Worm (Caenorhabditis elegans) whole organism, L2 larva: ENCODE results near the gene cutl-5.

Experiments used
- C34F6.9 ChIP-seq: fragments of 150-350 bp; optimal IDR thresholded peaks from 2 replicates; lab custom pipeline; 2014; ENCODE audit warnings: missing biosample characterization, missing genetic modification characterization
- alr-1 ChIP-seq: fragments of 150-350 bp; optimal IDR thresholded peaks from 2 replicates; lab custom pipeline; 2014; ENCODE audit warnings: missing biosample characterization, missing genetic modification characterization
- aly-2 ChIP-seq: fragments of 150-350 bp; optimal IDR thresholded peaks from 2 replicates; lab custom pipeline; 2014; ENCODE audit warnings: missing biosample characterization, missing genetic modification characterization
- blmp-1 ChIP-seq: sonication (generic microtip); optimal IDR thresholded peaks from 2 replicates; lab custom pipeline; 2017; ENCODE audit warnings: missing genetic modification characterization, mild to moderate bottlenecking, missing compliant biosample characterization, antibody characterized with exemption, moderate library complexity; ENCODE audit not compliant: insufficient read depth
- ceh-82 ChIP-seq: fragments of 150-350 bp; optimal IDR thresholded peaks from 2 replicates; lab custom pipeline; 2014; ENCODE audit warnings: missing biosample characterization, missing genetic modification characterization
- crh-2 ChIP-seq: sonication (generic microtip); optimal IDR thresholded peaks from 2 replicates; lab custom pipeline; 2017; ENCODE audit warnings: missing biosample characterization, missing genetic modification characterization
- dmd-4 ChIP-seq: sonication (generic microtip); optimal IDR thresholded peaks from 2 replicates; lab custom pipeline; 2017; ENCODE audit warnings: missing biosample characterization, missing genetic modification characterization
- egl-27 ChIP-seq: sonication (generic microtip); optimal IDR thresholded peaks from 3 replicates; lab custom pipeline; 2017; ENCODE audit warnings: missing biosample characterization, missing genetic modification reagents, missing genetic modification characterization
- elt-1 ChIP-seq: fragments of 150-350 bp; optimal IDR thresholded peaks from 2 replicates; lab custom pipeline; 2014; ENCODE audit warnings: missing biosample characterization, missing genetic modification characterization
- fos-1 ChIP-seq: fragments of 150-350 bp; optimal IDR thresholded peaks from 2 replicates; lab custom pipeline; 2014; ENCODE audit warnings: missing biosample characterization, missing genetic modification characterization
- gmeb-1 ChIP-seq: fragments of 150-350 bp; optimal IDR thresholded peaks from 2 replicates; lab custom pipeline; 2014; ENCODE audit warnings: missing biosample characterization, missing genetic modification characterization
- lin-13 ChIP-seq: fragments of 150-350 bp; optimal IDR thresholded peaks from 2 replicates; lab custom pipeline; 2014; ENCODE audit warnings: missing biosample characterization, missing genetic modification reagents, missing genetic modification characterization
- lsy-2 ChIP-seq, 2 experiments: fragments of 150-350 bp in 1 of 2; sonication (generic microtip) in 1 of 2; optimal IDR thresholded peaks; 2 replicates each; lab custom pipeline; 2014 to 2017; ENCODE audit warnings: missing biosample characterization in 2 of 2, missing genetic modification characterization in 2 of 2
- mab-5 ChIP-seq: fragments of 150-350 bp; optimal IDR thresholded peaks from 2 replicates; lab custom pipeline; 2014; ENCODE audit warnings: missing biosample characterization, missing genetic modification characterization
- mbf-1 ChIP-seq: sonication (generic microtip); optimal IDR thresholded peaks from 2 replicates; lab custom pipeline; 2017; ENCODE audit warnings: missing biosample characterization, missing genetic modification characterization
- nhr-10 ChIP-seq: sonication (generic microtip); optimal IDR thresholded peaks from 2 replicates; lab custom pipeline; 2017; ENCODE audit warnings: missing biosample characterization, missing genetic modification characterization
- nhr-12 ChIP-seq: fragments of 150-350 bp; optimal IDR thresholded peaks from 2 replicates; lab custom pipeline; 2014; ENCODE audit warnings: missing biosample characterization, missing genetic modification characterization
- nhr-129 ChIP-seq: fragments of 150-350 bp; optimal IDR thresholded peaks from 2 replicates; lab custom pipeline; 2014; ENCODE audit warnings: missing biosample characterization, missing genetic modification characterization
- nhr-21 ChIP-seq: fragments of 150-350 bp; optimal IDR thresholded peaks from 2 replicates; lab custom pipeline; 2014; ENCODE audit warnings: missing biosample characterization, missing genetic modification characterization
- nhr-237 ChIP-seq: fragments of 150-350 bp; optimal IDR thresholded peaks from 2 replicates; lab custom pipeline; 2014; ENCODE audit warnings: missing biosample characterization, missing genetic modification characterization
- nhr-25 ChIP-seq: fragments of 150-350 bp; sonication (generic microtip); optimal IDR thresholded peaks from 3 replicates; lab custom pipeline; 2014; ENCODE audit warnings: missing biosample characterization, missing genetic modification characterization
- nhr-6 ChIP-seq: fragments of 150-350 bp; optimal IDR thresholded peaks from 2 replicates; lab custom pipeline; 2014; ENCODE audit warnings: missing biosample characterization, missing genetic modification characterization
- nhr-77 ChIP-seq: fragments of 150-350 bp; optimal IDR thresholded peaks from 2 replicates; lab custom pipeline; 2014; ENCODE audit warnings: missing biosample characterization, missing genetic modification characterization
- peb-1 ChIP-seq: fragments of 150-350 bp; optimal IDR thresholded peaks from 2 replicates; lab custom pipeline; 2014; ENCODE audit warnings: missing biosample characterization, missing genetic modification characterization
- sem-4 ChIP-seq: fragments of 150-350 bp; optimal IDR thresholded peaks from 2 replicates; lab custom pipeline; 2014; ENCODE audit warnings: missing biosample characterization, missing genetic modification reagents, missing genetic modification characterization
- skn-1 ChIP-seq: sonication (generic microtip); optimal IDR thresholded peaks from 2 replicates; lab custom pipeline; 2017; ENCODE audit warnings: missing biosample characterization, missing genetic modification characterization
- sma-9 ChIP-seq, 2 experiments: fragments of 150-350 bp in 1 of 2; sonication (generic microtip) in 1 of 2; optimal IDR thresholded peaks; 2 replicates each; lab custom pipeline; 2014 to 2016; ENCODE audit warnings: missing genetic modification characterization in 2 of 2, mild to moderate bottlenecking in 1 of 2, missing biosample characterization in 1 of 2, missing compliant biosample characterization in 1 of 2, missing genetic modification reagents in 1 of 2, moderate library complexity in 1 of 2
- snpc-4 ChIP-seq: fragments of 150-350 bp; optimal IDR thresholded peaks from 2 replicates; lab custom pipeline; 2014; ENCODE audit warnings: missing biosample characterization, missing genetic modification characterization
- unc-39 ChIP-seq: fragments of 150-350 bp; optimal IDR thresholded peaks from 2 replicates; lab custom pipeline; 2014; ENCODE audit warnings: missing biosample characterization, missing genetic modification characterization
- unc-62 ChIP-seq: fragments of 150-350 bp; optimal IDR thresholded peaks from 2 replicates; lab custom pipeline; 2014; ENCODE audit warnings: missing biosample characterization, missing genetic modification reagents, missing genetic modification characterization
- zag-1 ChIP-seq: fragments of 150-350 bp; optimal IDR thresholded peaks from 2 replicates; lab custom pipeline; 2014; ENCODE audit warnings: missing biosample characterization, missing genetic modification characterization
- ztf-4 ChIP-seq: fragments of 150-350 bp; optimal IDR thresholded peaks from 2 replicates; lab custom pipeline; 2014; ENCODE audit warnings: missing biosample characterization, missing genetic modification characterization

cutl-5 gene

ce11 chrII:7147550-7147949 lies 31.8 kb upstream of the cutl-5 start (continued):
- TF ChIP-seq sem-4 (tag; lab: Kevin White, UChicago), result no peak

ce11 chrII:7146240-7146639 lies 30.5 kb upstream of the cutl-5 start:
- TF ChIP-seq nhr-21 (no peak), nhr-129 (tag; lab: Kevin White, UChicago) (no peak), ceh-82 (tag; lab: Kevin White, UChicago) (no peak), unc-62 (GFP tag; lab: Kevin White, UChicago) (no peak), lin-13 (no peak), zag-1 (tag; lab: Kevin White, UChicago) (no peak), snpc-4 (tag; lab: Kevin White, UChicago) (no peak), ztf-4 (tag; lab: Kevin White, UChicago) (no peak), peb-1 (tag; lab: Kevin White, UChicago) (no peak)

DNA sequence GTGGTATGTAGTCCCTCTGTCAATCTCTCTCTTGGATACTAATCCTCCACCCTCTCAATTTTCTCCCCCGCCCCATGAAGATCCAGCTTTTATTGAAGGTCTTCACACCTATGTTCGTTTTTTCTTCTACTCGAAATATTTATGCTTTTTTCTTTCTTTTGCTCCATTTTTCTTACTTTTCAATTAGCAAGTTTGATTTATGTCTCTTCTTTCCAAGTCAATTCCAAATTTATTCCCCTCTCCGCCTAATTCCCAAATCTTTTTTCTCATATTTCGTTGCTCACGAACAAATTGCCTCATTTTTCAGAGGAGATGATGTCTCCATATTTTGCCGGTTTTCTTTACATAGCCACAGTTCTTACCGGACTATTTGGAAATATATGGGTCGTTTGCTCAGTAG lies 28.6 kb upstream of the cutl-5 start, which contains the start of gene npr-31:
Gene npr-31, plus strand, starts transcription at position 301 of the 400 bp plus-strand sequence.
- no peak for TF ChIP-seq egl-27 (tag; lab: Kevin White, UChicago)
- no peak for TF ChIP-seq C34F6.9 (tag; lab: Kevin White, UChicago)
- no peak for TF ChIP-seq gmeb-1 (tag; lab: Kevin White, UChicago)
- TF ChIP-seq nhr-10 (tag; lab: Kevin White, UChicago), result no peak
- TF ChIP-seq nhr-25, result no peak
- no peak for TF ChIP-seq dmd-4
- TF ChIP-seq blmp-1 (tag; lab: Kevin White, UChicago), result no peak
- no peak for TF ChIP-seq nhr-21
- TF ChIP-seq peb-1 (tag; lab: Kevin White, UChicago), result no peak
- no peak for TF ChIP-seq mbf-1 (tag; lab: Kevin White, UChicago)
- no peak for TF ChIP-seq fos-1 (tag; lab: Kevin White, UChicago)
- TF ChIP-seq lsy-2 (tag; optimal IDR thresholded peaks at IDR 0.05; lab: Kevin White, UChicago), result no peak
- TF ChIP-seq nhr-237 (tag; lab: Kevin White, UChicago), result no peak
- TF ChIP-seq alr-1 (tag; lab: Kevin White, UChicago), result no peak

DNA sequence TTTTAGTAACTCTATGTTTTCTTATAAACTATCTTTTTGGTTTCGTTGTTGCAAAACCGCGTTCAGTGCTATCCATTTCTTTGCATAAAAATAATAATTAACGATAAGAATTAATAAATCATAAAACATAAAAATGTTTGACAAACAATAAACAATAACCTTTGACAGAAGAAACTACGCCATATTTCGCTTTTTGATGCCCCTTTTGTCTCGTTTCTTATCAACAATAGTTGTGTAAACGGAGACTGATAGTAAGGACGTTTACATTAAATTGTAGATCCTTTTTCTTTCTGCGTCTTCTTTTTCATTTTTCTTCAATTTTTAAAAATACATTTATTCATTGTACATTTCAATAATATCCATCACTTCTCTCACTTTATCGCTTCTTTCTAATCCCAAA lies 23.4 kb upstream of the cutl-5 start:
- TF ChIP-seq fos-1 (tag; lab: Kevin White, UChicago) (peak; percentile 67), nhr-21 (no peak), sma-9 (GFP tag; optimal IDR thresholded peaks at IDR 0.05; lab: Kevin White, UChicago) (peak; percentile 54), sma-9 (tag; optimal IDR thresholded peaks at IDR 0.05; lab: Kevin White, UChicago) (no peak)

DNA sequence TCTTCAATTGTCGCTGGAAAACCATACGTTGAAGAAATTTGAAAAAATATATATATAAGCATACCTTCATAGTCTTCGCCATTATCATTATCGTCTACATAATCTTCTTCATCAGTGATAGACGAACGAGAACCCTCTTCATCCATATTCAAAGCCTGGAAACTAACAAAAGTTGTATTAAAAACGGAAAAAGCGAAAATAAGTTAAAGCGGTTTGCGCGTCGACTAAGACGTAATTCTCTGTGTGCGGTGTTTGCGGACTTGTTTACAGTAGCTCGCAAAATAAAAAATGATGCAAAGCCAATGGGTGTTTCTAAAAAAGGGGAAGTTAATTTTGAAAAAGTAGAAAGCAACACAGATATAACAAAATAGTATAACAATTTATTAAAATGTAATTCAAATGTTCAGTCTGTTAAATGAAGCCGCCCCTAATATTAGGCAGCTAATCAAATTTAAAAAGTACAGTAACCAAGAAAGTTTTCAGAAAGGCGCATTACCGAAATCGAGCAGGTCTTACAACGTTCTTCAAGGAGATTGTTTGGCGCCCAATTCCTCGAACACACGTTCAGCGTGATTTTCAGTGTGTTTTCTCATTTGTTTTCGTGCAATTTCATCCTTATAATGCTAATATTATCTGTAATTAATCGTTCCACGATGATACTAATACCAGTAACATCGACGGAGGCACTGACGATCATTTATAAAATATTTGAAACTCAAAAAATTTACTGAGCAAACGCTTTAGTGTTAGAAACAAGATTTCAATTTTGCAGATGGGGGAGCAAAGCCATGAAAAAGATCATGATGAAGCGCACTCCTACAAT lies 16.4 kb upstream of the cutl-5 start, which contains the start of the genes T07F8.4 and gld-3:
Gene T07F8.4, minus strand, starts transcription at position 162 of the 823 bp plus-strand sequence.
Gene gld-3, plus strand, starts transcription at position 773 of the 823 bp plus-strand sequence.
- peak; percentile 76 for TF ChIP-seq nhr-129 (tag; lab: Kevin White, UChicago)
- peak; percentile 12 for TF ChIP-seq crh-2 (tag; lab: Kevin White, UChicago)
- TF ChIP-seq lsy-2 (tag; optimal IDR thresholded peaks at IDR 0.05; lab: Kevin White, UChicago), result peak; percentile 41 to 96
- TF ChIP-seq C34F6.9 (tag; lab: Kevin White, UChicago), result peak; percentile 56
- no peak for TF ChIP-seq elt-1
- TF ChIP-seq aly-2 (tag; lab: Kevin White, UChicago), result no peak
- TF ChIP-seq nhr-12, result no peak
- TF ChIP-seq skn-1, result no peak
- peak; percentile 33 for TF ChIP-seq fos-1 (tag; lab: Kevin White, UChicago)

DNA sequence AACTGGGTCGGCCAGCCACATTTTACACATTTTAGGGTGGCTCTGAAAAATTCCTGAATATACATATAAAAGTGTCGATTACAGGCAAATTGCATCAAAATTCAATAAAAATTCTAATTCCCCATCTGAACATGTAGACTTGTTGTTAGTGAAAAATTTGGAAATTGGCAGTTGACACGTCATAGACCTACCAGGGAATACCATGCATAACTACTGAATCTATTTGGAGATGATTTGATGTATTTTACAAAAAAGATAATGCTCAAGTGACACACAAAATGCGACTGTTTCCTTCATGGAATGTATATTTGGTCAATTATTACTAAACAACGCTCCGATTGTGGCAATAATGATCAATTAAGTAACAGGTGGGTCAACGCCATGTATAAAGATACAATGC lies 10.8 kb upstream of the cutl-5 start, which contains the start of gene F10E7.1:
Gene F10E7.1, plus strand, starts transcription at position 301 of the 400 bp plus-strand sequence.
- TF ChIP-seq unc-39 (tag; lab: Kevin White, UChicago), result no peak
- TF ChIP-seq mab-5 (tag; lab: Kevin White, UChicago), result no peak
- no peak for TF ChIP-seq aly-2 (tag; lab: Kevin White, UChicago)
- TF ChIP-seq nhr-77 (tag; lab: Kevin White, UChicago), result no peak
- TF ChIP-seq mbf-1 (tag; lab: Kevin White, UChicago), result no peak
- no peak for TF ChIP-seq nhr-6
- no peak for TF ChIP-seq C34F6.9 (tag; lab: Kevin White, UChicago)
